Fruit fly (Drosophila melanogaster) whole organism, prepupa: ENCODE results near the gene unc-13-4A.

Experiments
- Blimp-1 ChIP-seq: fragments of 200-800 bp; sonication (Bioruptor generic); optimal IDR thresholded peaks from 3 replicates; lab custom pipeline; 2017; ENCODE audit warnings: missing biosample characterization, missing genetic modification characterization, mild to moderate bottlenecking, moderate library complexity, missing genetic modification reagents
- CG10631 ChIP-seq: fragments of 200-800 bp; sonication (Bioruptor generic); optimal IDR thresholded peaks from 2 replicates; lab custom pipeline; 2016; ENCODE audit warnings: missing biosample characterization, missing genetic modification characterization
- CG10669 ChIP-seq: fragments of 200-800 bp; sonication (Bioruptor generic); optimal IDR thresholded peaks from 3 replicates; lab custom pipeline; 2018; ENCODE audit warnings: missing biosample characterization, mild to moderate bottlenecking, missing genetic modification characterization, moderate library complexity
- CG11294 ChIP-seq: fragments of 200-800 bp; sonication (Bioruptor generic); IDR thresholded peaks from 2 replicates; pipeline ENCODE4 v1.3.6; 2022; ENCODE audit warnings: missing biosample characterization, missing genetic modification characterization
- CG11762 ChIP-seq: fragments of 200-800 bp; sonication (Bioruptor generic); optimal IDR thresholded peaks from 3 replicates; lab custom pipeline; 2016; ENCODE audit warnings: missing biosample characterization, missing genetic modification characterization; ENCODE audit not compliant: insufficient read depth
- CG11902 ChIP-seq: fragments of 200-800 bp; sonication (Bioruptor generic); optimal IDR thresholded peaks from 3 replicates; lab custom pipeline; 2016; ENCODE audit warnings: missing biosample characterization, missing genetic modification characterization
- CG15336 ChIP-seq: fragments of 200-800 bp; sonication (Bioruptor generic); IDR thresholded peaks from 2 replicates; pipeline ENCODE4 v1.3.6; 2022; ENCODE audit warnings: missing biosample characterization, missing genetic modification characterization
- CG1621 ChIP-seq: fragments of 200-800 bp; sonication (Bioruptor generic); optimal IDR thresholded peaks from 3 replicates; lab custom pipeline; 2018; ENCODE audit warnings: missing biosample characterization, mild to moderate bottlenecking, missing genetic modification characterization
- CG3032 ChIP-seq: fragments of 200-800 bp; optimal IDR thresholded peaks from 2 replicates; lab custom pipeline; 2019; ENCODE audit warnings: missing biosample characterization, mild to moderate bottlenecking, missing genetic modification characterization, moderate library complexity
- CG32006 ChIP-seq: fragments of 200-800 bp; sonication (Bioruptor generic); optimal IDR thresholded peaks from 3 replicates; lab custom pipeline; 2017; ENCODE audit warnings: missing biosample characterization, mild to moderate bottlenecking, missing genetic modification characterization
- CG34406 ChIP-seq: fragments of 200-800 bp; sonication (Bioruptor generic); optimal IDR thresholded peaks from 3 replicates; lab custom pipeline; 2016; ENCODE audit warnings: missing biosample characterization, missing genetic modification characterization
- CG3919 ChIP-seq: fragments of 200-800 bp; sonication (Bioruptor generic); optimal IDR thresholded peaks from 3 replicates; lab custom pipeline; 2016; ENCODE audit warnings: missing biosample characterization, missing genetic modification characterization
- CG4318 ChIP-seq: fragments of 200-800 bp; sonication (Bioruptor generic); optimal IDR thresholded peaks from 3 replicates; lab custom pipeline; 2017; ENCODE audit warnings: missing biosample characterization, mild to moderate bottlenecking, missing genetic modification characterization
- CG6163 ChIP-seq: fragments of 200-800 bp; sonication (Bioruptor generic); IDR thresholded peaks from 3 replicates; pipeline ENCODE4 v1.3.6; 2022; ENCODE audit warnings: missing biosample characterization, missing genetic modification characterization
- CG6276 ChIP-seq: fragments of 200-800 bp; sonication (Bioruptor generic); optimal IDR thresholded peaks from 2 replicates; lab custom pipeline; 2017; ENCODE audit warnings: missing biosample characterization, mild to moderate bottlenecking, missing genetic modification characterization
- CG6792 ChIP-seq: fragments of 200-800 bp; sonication (Bioruptor generic); optimal IDR thresholded peaks from 3 replicates; lab custom pipeline; 2016; ENCODE audit warnings: missing biosample characterization, missing genetic modification characterization
- CG6808 ChIP-seq: fragments of 200-800 bp; sonication (Bioruptor generic); optimal IDR thresholded peaks from 3 replicates; lab custom pipeline; 2017; ENCODE audit warnings: missing biosample characterization, missing genetic modification characterization, mild to moderate bottlenecking, moderate library complexity, missing genetic modification reagents
- CG7368 ChIP-seq: fragments of 200-800 bp; sonication (Bioruptor generic); optimal IDR thresholded peaks from 3 replicates; lab custom pipeline; 2016; ENCODE audit warnings: missing biosample characterization, missing genetic modification characterization
- CG8632 ChIP-seq: fragments of 200-800 bp; sonication (Bioruptor generic); optimal IDR thresholded peaks from 3 replicates; lab custom pipeline; 2016; ENCODE audit warnings: missing biosample characterization, missing genetic modification characterization
- Eip75B ChIP-seq: fragments of 200-800 bp; sonication (Bioruptor generic); optimal IDR thresholded peaks from 3 replicates; lab custom pipeline; 2016; ENCODE audit warnings: missing biosample characterization, missing genetic modification characterization
- Eip93F ChIP-seq: fragments of 200-800 bp; sonication (Bioruptor generic); optimal IDR thresholded peaks from 2 replicates; lab custom pipeline; 2016; ENCODE audit warnings: missing biosample characterization, mild to moderate bottlenecking, missing genetic modification characterization
- Ets21C ChIP-seq: fragments of 200-800 bp; sonication (Bioruptor generic); optimal IDR thresholded peaks from 3 replicates; lab custom pipeline; 2016; ENCODE audit warnings: missing biosample characterization, missing genetic modification characterization
- Ets96B ChIP-seq: fragments of 200-800 bp; optimal IDR thresholded peaks from 2 replicates; lab custom pipeline; 2019; ENCODE audit warnings: missing biosample characterization, mild to moderate bottlenecking, missing genetic modification characterization, moderate library complexity
- Gug ChIP-seq: fragments of 200-800 bp; sonication (Bioruptor generic); IDR thresholded peaks from 2 replicates; pipeline ENCODE4 v1.3.6; 2022; ENCODE audit warnings: missing biosample characterization, missing genetic modification characterization
- Hr38 ChIP-seq: sonication (Bioruptor generic); optimal IDR thresholded peaks from 2 replicates; lab custom pipeline; 2016; ENCODE audit warnings: missing biosample characterization, missing genetic modification characterization
- Hr4 ChIP-seq: fragments of 200-800 bp; sonication (Bioruptor generic); optimal IDR thresholded peaks from 3 replicates; lab custom pipeline; 2016; ENCODE audit warnings: missing biosample characterization, missing genetic modification characterization
- Lpt ChIP-seq: fragments of 200-800 bp; sonication (Bioruptor generic); optimal IDR thresholded peaks from 3 replicates; lab custom pipeline; 2016; ENCODE audit warnings: missing biosample characterization, missing genetic modification characterization
- OdsH ChIP-seq: fragments of 200-800 bp; sonication (Bioruptor generic); optimal IDR thresholded peaks from 3 replicates; lab custom pipeline; 2016; ENCODE audit warnings: missing biosample characterization, missing genetic modification characterization
- Sox102F ChIP-seq: fragments of 200-800 bp; sonication (Bioruptor generic); optimal IDR thresholded peaks from 2 replicates; lab custom pipeline; 2016; ENCODE audit warnings: missing biosample characterization, mild to moderate bottlenecking, missing genetic modification characterization
- Sox14 ChIP-seq: fragments of 200-800 bp; sonication (Bioruptor generic); optimal IDR thresholded peaks from 3 replicates; lab custom pipeline; 2016; ENCODE audit warnings: missing biosample characterization, missing genetic modification characterization
- Sox15 ChIP-seq: fragments of 200-800 bp; sonication (Bioruptor generic); optimal IDR thresholded peaks from 3 replicates; lab custom pipeline; 2016; ENCODE audit warnings: missing biosample characterization, missing genetic modification characterization
- achi ChIP-seq: fragments of 200-800 bp; sonication (Bioruptor generic); optimal IDR thresholded peaks from 3 replicates; lab custom pipeline; 2016; ENCODE audit warnings: missing biosample characterization, missing genetic modification characterization
- cyc ChIP-seq: fragments of 200-800 bp; sonication (Bioruptor generic); optimal IDR thresholded peaks from 3 replicates; lab custom pipeline; 2016; ENCODE audit warnings: missing biosample characterization, missing genetic modification characterization
- dac ChIP-seq: fragments of 200-800 bp; sonication (Bioruptor generic); optimal IDR thresholded peaks from 2 replicates; lab custom pipeline; 2017; ENCODE audit warnings: missing biosample characterization, mild to moderate bottlenecking, missing genetic modification characterization
- dsx ChIP-seq: fragments of 200-800 bp; optimal IDR thresholded peaks from 3 replicates; lab custom pipeline; 2019; ENCODE audit warnings: missing biosample characterization, mild to moderate bottlenecking, missing genetic modification characterization, moderate library complexity; ENCODE audit not compliant: poor library complexity, severe bottlenecking
- eg ChIP-seq: fragments of 200-800 bp; sonication (Bioruptor generic); IDR thresholded peaks from 3 replicates; pipeline ENCODE4 v1.3.6; 2022; ENCODE audit warnings: missing biosample characterization, missing genetic modification characterization
- esn ChIP-seq: fragments of 200-800 bp; sonication (Bioruptor generic); optimal IDR thresholded peaks from 2 replicates; lab custom pipeline; 2016; ENCODE audit warnings: missing biosample characterization, mild to moderate bottlenecking, missing genetic modification characterization, moderate library complexity
- fd59A ChIP-seq: fragments of 200-800 bp; sonication (Bioruptor generic); optimal IDR thresholded peaks from 2 replicates; lab custom pipeline; 2017; ENCODE audit warnings: missing biosample characterization, mild to moderate bottlenecking, missing genetic modification characterization, missing genetic modification reagents
- fd85E ChIP-seq: fragments of 200-800 bp; sonication (Bioruptor generic); optimal IDR thresholded peaks from 3 replicates; lab custom pipeline; 2016; ENCODE audit warnings: missing biosample characterization, missing genetic modification characterization
- fkh ChIP-seq: fragments of 200-800 bp; sonication (Bioruptor generic); optimal IDR thresholded peaks from 3 replicates; lab custom pipeline; 2017; ENCODE audit warnings: missing biosample characterization, mild to moderate bottlenecking, missing genetic modification characterization, moderate library complexity
- lz ChIP-seq: fragments of 200-800 bp; sonication (Bioruptor generic); optimal IDR thresholded peaks from 3 replicates; lab custom pipeline; 2016; ENCODE audit warnings: missing biosample characterization, missing genetic modification characterization
- net ChIP-seq: fragments of 200-800 bp; sonication (Bioruptor generic); optimal IDR thresholded peaks from 3 replicates; lab custom pipeline; 2016; ENCODE audit warnings: missing biosample characterization, missing genetic modification characterization
- pdm3 ChIP-seq: fragments of 200-800 bp; sonication (Bioruptor generic); optimal IDR thresholded peaks from 3 replicates; lab custom pipeline; 2016; ENCODE audit warnings: missing biosample characterization, missing genetic modification characterization
- salr ChIP-seq, 2 experiments: fragments of 200-800 bp; sonication (Bioruptor generic); optimal IDR thresholded peaks; 3 replicates each; lab custom pipeline; 2016 to 2018; ENCODE audit warnings: missing biosample characterization in 2 of 2, missing genetic modification characterization in 2 of 2, mild to moderate bottlenecking in 1 of 2
- spab ChIP-seq: fragments of 200-800 bp; sonication (Bioruptor generic); optimal IDR thresholded peaks from 2 replicates; lab custom pipeline; 2017; ENCODE audit warnings: missing biosample characterization, mild to moderate bottlenecking, missing genetic modification characterization, missing genetic modification reagents
- svp ChIP-seq: fragments of 200-800 bp; sonication (Bioruptor generic); peaks from one replicate; lab custom pipeline; 2016; ENCODE audit warnings: missing biosample characterization, missing genetic modification characterization
- vri ChIP-seq: fragments of 200-800 bp; sonication (Bioruptor generic); optimal IDR thresholded peaks from 3 replicates; lab custom pipeline; 2016; ENCODE audit warnings: missing biosample characterization, mild to moderate bottlenecking, missing genetic modification characterization

Gene unc-13-4A

DNA sequence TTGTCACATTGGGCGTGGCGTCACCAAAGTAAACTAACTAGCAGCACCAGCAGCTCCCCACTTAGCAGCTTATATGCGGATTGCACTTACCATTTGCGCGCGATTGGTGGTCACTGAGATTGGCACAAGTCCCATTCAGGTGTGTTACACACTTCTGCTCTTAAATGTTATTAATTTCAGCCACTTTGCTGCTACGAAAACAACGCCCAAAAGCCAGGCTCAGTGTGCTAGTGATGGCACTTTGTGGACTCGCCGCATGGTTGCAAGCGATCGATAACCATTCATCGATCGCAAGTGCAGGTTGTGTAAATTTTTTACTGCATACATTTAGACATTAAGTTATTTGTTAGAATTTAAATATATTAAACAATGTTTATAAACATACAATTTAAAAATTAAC lies 22.3 kb upstream of the unc-13-4A start, which contains the start of the genes wrm1 and wrm2:
Gene wrm1 (minus strand): TSS at position 237 of the 400 bp plus-strand sequence.
Gene wrm2 (minus strand): TSS at position 237 of the 400 bp plus-strand sequence.
- TF ChIP-seq Sox102F, result no peak
- TF ChIP-seq CG1621 (tag; lab: Kevin White, UChicago), result no peak
- peak; percentile 8 for TF ChIP-seq esn (GFP tag; lab: Kevin White, UChicago)
- TF ChIP-seq Ets21C (GFP tag; lab: Kevin White, UChicago), result no peak
- TF ChIP-seq CG6276 (GFP tag; lab: Kevin White, UChicago), result no peak
- no peak for TF ChIP-seq CG6808
- TF ChIP-seq eg (GFP tag; lab: Robert Waterston, UW), result peak; percentile 37; the same call in 1 of the 3 replicates
- peak; percentile 18 for TF ChIP-seq dsx (GFP tag; lab: Kevin White, UChicago)

DNA sequence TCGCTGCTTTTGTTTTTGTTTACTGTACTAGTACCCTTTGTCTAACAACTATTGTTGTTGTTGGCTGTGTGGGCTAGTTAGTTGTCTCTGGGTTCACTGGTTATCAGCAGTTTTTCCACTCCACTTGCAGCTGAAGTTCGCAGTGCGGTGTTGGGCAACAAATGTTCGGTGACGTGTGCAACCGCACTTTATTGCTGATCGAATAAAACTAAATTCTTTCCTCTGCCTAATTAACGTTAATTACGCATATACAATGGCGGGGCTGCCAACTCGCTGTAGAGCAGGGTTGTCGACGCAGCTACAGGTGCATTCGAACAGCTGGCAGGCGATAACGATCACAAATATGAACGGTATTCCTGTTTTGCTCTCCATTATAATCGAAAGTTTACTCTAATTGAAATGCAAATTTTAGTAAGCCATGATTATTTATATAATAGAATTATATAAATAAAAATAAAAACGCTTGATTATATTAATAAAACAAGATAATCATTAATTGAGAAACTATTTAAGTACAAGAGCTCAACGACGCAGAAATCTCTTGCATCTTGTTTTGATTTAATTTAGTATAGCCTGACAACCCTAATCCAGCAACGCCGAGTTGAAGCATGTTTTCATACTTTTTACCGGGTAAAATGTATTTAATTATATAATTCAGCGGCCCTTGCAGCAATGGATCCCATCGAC lies 16.0 kb upstream of the unc-13-4A start, which contains the start of the genes mrva, CG42307 and mus312:
Gene mrva (minus strand): TSS at position 276 of the 687 bp plus-strand sequence.
Gene CG42307 (plus strand): TSS at position 566 of the 687 bp plus-strand sequence.
Gene mus312 (plus strand): TSS at position 566 of the 687 bp plus-strand sequence.
- TF ChIP-seq fkh (GFP tag; lab: Kevin White, UChicago) (no peak), CG15336 (GFP tag; lab: Robert Waterston, UW) (peak; percentile 82), Sox15 (GFP tag; lab: Kevin White, UChicago) (peak; percentile 67), CG8632 (peak; percentile 86), lz (peak; percentile 62), Hr4 (GFP tag; lab: Kevin White, UChicago) (no peak), vri (GFP tag; lab: Kevin White, UChicago) (no peak), Blimp-1 (GFP tag; lab: Kevin White, UChicago) (peak; percentile 65), CG11902 (GFP tag; lab: Kevin White, UChicago) (no peak), achi (GFP tag; lab: Kevin White, UChicago) (peak; percentile 83), OdsH (no peak), CG1621 (tag; lab: Kevin White, UChicago) (no peak), svp (GFP tag; lab: Kevin White, UChicago) (no peak), salr (GFP tag; optimal IDR thresholded peaks at IDR 0.05; lab: Kevin White, UChicago) (peak in 1 of 2 experiments; percentile 21), Lpt (GFP tag; lab: Kevin White, UChicago) (no peak), Eip75B (GFP tag; lab: Kevin White, UChicago) (no peak), esn (GFP tag; lab: Kevin White, UChicago) (peak; percentile 78), CG4318 (no peak), CG6276 (GFP tag; lab: Kevin White, UChicago) (no peak), fd85E (GFP tag; lab: Kevin White, UChicago) (no peak), cyc (GFP tag; lab: Kevin White, UChicago) (peak; percentile 60), CG7368 (GFP tag; lab: Kevin White, UChicago) (peak; percentile 50), CG32006 (GFP tag; lab: Kevin White, UChicago) (no peak), CG3919 (GFP tag; lab: Kevin White, UChicago) (no peak), Ets21C (GFP tag; lab: Kevin White, UChicago) (no peak), Sox14 (GFP tag; lab: Kevin White, UChicago) (peak; percentile 79), pdm3 (no peak), CG10631 (GFP tag; lab: Kevin White, UChicago) (peak; percentile 85), Gug (GFP tag; lab: Robert Waterston, UW) (peak; percentile 77), dac (no peak), fd59A (GFP tag; lab: Kevin White, UChicago) (peak; percentile 28), CG3032 (peak; percentile 90), CG34406 (GFP tag; lab: Kevin White, UChicago) (peak; percentile 81), CG10669 (GFP tag; lab: Kevin White, UChicago) (no peak), CG6163 (GFP tag; lab: Robert Waterston, UW) (peak; percentile 78), net (no peak), eg (GFP tag; lab: Robert Waterston, UW) (peak; percentile 89), Sox102F (no peak), CG6792 (GFP tag; lab: Kevin White, UChicago) (peak; percentile 70), Hr38 (no peak), spab (no peak), CG11294 (GFP tag; lab: Robert Waterston, UW) (peak; percentile 82; the same call in 1 of the 2 replicates), CG11762 (GFP tag; lab: Kevin White, UChicago) (peak; percentile 76), Eip93F (GFP tag; lab: Kevin White, UChicago) (peak; percentile 52), dsx (GFP tag; lab: Kevin White, UChicago) (peak; percentile 48), Ets96B (peak; percentile 85)
